Fruit fly (Drosophila melanogaster) whole organism, embryonic: ENCODE measurements around the gene CG34309.
A peak's percentile ranks its signal among the peaks of the same experiment; 100 is the strongest.

Source experiments
- Bdp1 ChIP-seq: fragments of 200-800 bp; sonication (Bioruptor generic); optimal IDR thresholded peaks from 3 replicates; lab custom pipeline; 2016; ENCODE audit warnings: missing biosample characterization, missing genetic modification characterization
- CG14965 ChIP-seq: fragments of 200-800 bp; sonication (Bioruptor generic); optimal IDR thresholded peaks from 2 replicates; lab custom pipeline; 2016; ENCODE audit warnings: missing biosample characterization, missing genetic modification characterization, borderline replicate concordance
- CG1529 ChIP-seq: fragments of 200-800 bp; sonication (Bioruptor generic); optimal IDR thresholded peaks from 3 replicates; lab custom pipeline; 2018; ENCODE audit warnings: missing biosample characterization, missing genetic modification characterization
- CG17802 ChIP-seq: fragments of 200-800 bp; sonication (Bioruptor generic); optimal IDR thresholded peaks from 2 replicates; lab custom pipeline; 2018; ENCODE audit warnings: missing biosample characterization, mild to moderate bottlenecking, missing genetic modification characterization, moderate library complexity
- CG1792 ChIP-seq: fragments of 200-800 bp; sonication (Bioruptor generic); optimal IDR thresholded peaks from 2 replicates; lab custom pipeline; 2016; ENCODE audit warnings: missing biosample characterization, missing genetic modification characterization
- CG2120 ChIP-seq: fragments of 200-800 bp; sonication (Bioruptor generic); optimal IDR thresholded peaks from 3 replicates; lab custom pipeline; 2016; ENCODE audit warnings: missing biosample characterization, missing genetic modification characterization
- CG3065 ChIP-seq: fragments of 200-800 bp; sonication (Bioruptor generic); optimal IDR thresholded peaks from 2 replicates; lab custom pipeline; 2016; ENCODE audit warnings: missing biosample characterization, missing genetic modification characterization
- CG31224 ChIP-seq: fragments of 200-800 bp; sonication (Bioruptor generic); IDR thresholded peaks from 2 replicates; pipeline ENCODE4 v1.3.6; 2022; ENCODE audit warnings: missing biosample characterization, missing genetic modification characterization
- CG4282 ChIP-seq: fragments of 200-800 bp; sonication (Bioruptor generic); optimal IDR thresholded peaks from 2 replicates; lab custom pipeline; 2016; ENCODE audit warnings: missing biosample characterization, missing genetic modification characterization
- CG4730 ChIP-seq: fragments of 200-800 bp; sonication (Bioruptor generic); IDR thresholded peaks from 2 replicates; pipeline ENCODE4 v1.3.6; 2022; ENCODE audit warnings: missing biosample characterization, missing genetic modification characterization
- CG7372 ChIP-seq: fragments of 200-800 bp; sonication (Bioruptor generic); IDR thresholded peaks from 2 replicates; pipeline ENCODE4 v1.3.6; 2022; ENCODE audit warnings: missing biosample characterization, missing genetic modification characterization
- CG9437 ChIP-seq: fragments of 200-800 bp; sonication (Bioruptor generic); optimal IDR thresholded peaks from 2 replicates; lab custom pipeline; 2018; ENCODE audit warnings: missing biosample characterization, mild to moderate bottlenecking, missing genetic modification characterization
- CHES-1-like ChIP-seq: fragments of 200-800 bp; sonication (Bioruptor generic); optimal IDR thresholded peaks from 2 replicates; lab custom pipeline; 2016; ENCODE audit warnings: missing biosample characterization, missing genetic modification characterization
- Camta ChIP-seq: fragments of 200-800 bp; sonication (Bioruptor generic); optimal IDR thresholded peaks from 2 replicates; lab custom pipeline; 2016; ENCODE audit warnings: missing biosample characterization, missing genetic modification characterization
- Dek ChIP-seq: fragments of 200-800 bp; sonication (Bioruptor generic); optimal IDR thresholded peaks from 3 replicates; lab custom pipeline; 2019; ENCODE audit warnings: missing biosample characterization, mild to moderate bottlenecking, missing genetic modification characterization, moderate library complexity
- Dfd ChIP-seq, 2 experiments: fragments of >200 bp; optimal IDR thresholded peaks; 2 replicates each; lab custom pipeline; 2017; ENCODE audit warnings: missing biosample characterization in 2 of 2, missing genetic modification characterization in 2 of 2
- Ets65A ChIP-seq: fragments of 200-800 bp; sonication (Bioruptor generic); peaks from one replicate; lab custom pipeline; 2016; ENCODE audit warnings: missing biosample characterization, missing genetic modification characterization
- HLH4C ChIP-seq: fragments of 200-800 bp; sonication (Bioruptor generic); IDR thresholded peaks from 3 replicates; pipeline ENCODE4 v1.3.6; 2022; ENCODE audit warnings: missing biosample characterization, missing genetic modification characterization; ENCODE audit not compliant: partially characterized antibody
- HmgD ChIP-seq: fragments of 200-800 bp; sonication (Bioruptor generic); optimal IDR thresholded peaks from 3 replicates; lab custom pipeline; 2016; ENCODE audit warnings: missing biosample characterization, missing genetic modification characterization
- Med ChIP-seq: fragments of 200-800 bp; sonication (Bioruptor generic); peaks from one replicate; lab custom pipeline; 2016; ENCODE audit warnings: missing biosample characterization, missing genetic modification characterization, mild to moderate bottlenecking, inconsistent platforms, moderate library complexity
- Meics ChIP-seq: fragments of 200-800 bp; sonication (Bioruptor generic); optimal IDR thresholded peaks from 2 replicates; lab custom pipeline; 2017; ENCODE audit warnings: missing biosample characterization, mild to moderate bottlenecking, missing genetic modification characterization
- NK7.1 ChIP-seq: fragments of 200-800 bp; sonication (Bioruptor generic); optimal IDR thresholded peaks from 3 replicates; lab custom pipeline; 2016; ENCODE audit warnings: missing biosample characterization, missing genetic modification characterization
- Neu2 ChIP-seq: fragments of 200-800 bp; sonication (Bioruptor generic); optimal IDR thresholded peaks from 3 replicates; lab custom pipeline; 2016; ENCODE audit warnings: missing biosample characterization, missing genetic modification characterization, borderline replicate concordance
- Scr ChIP-seq: fragments of 200-800 bp; sonication (Bioruptor generic); IDR thresholded peaks from 2 replicates; pipeline ENCODE4 v1.3.6; 2022; ENCODE audit warnings: missing biosample characterization, missing genetic modification characterization; ENCODE audit not compliant: partially characterized antibody
- abd-A ChIP-seq: fragments of 200-800 bp; sonication (Bioruptor generic); optimal IDR thresholded peaks from 3 replicates; lab custom pipeline; 2019; ENCODE audit warnings: missing biosample characterization, mild to moderate bottlenecking, missing genetic modification characterization, moderate library complexity
- crp ChIP-seq, 2 experiments: fragments of 200-800 bp; sonication (Bioruptor generic); optimal IDR thresholded peaks; 2 replicates in 1 of 2; 3 replicates in 1 of 2; lab custom pipeline; 2017; ENCODE audit warnings: missing biosample characterization in 2 of 2, missing genetic modification characterization in 2 of 2, mild to moderate bottlenecking in 1 of 2, moderate library complexity in 1 of 2
- eve ChIP-seq, 2 experiments: fragments of >200 bp; optimal IDR thresholded peaks; 2 replicates each; lab custom pipeline; 2017; ENCODE audit warnings: missing biosample characterization in 2 of 2, missing genetic modification characterization in 2 of 2
- fd102C ChIP-seq: fragments of 200-800 bp; sonication (Bioruptor generic); optimal IDR thresholded peaks from 2 replicates; lab custom pipeline; 2018; ENCODE audit warnings: missing biosample characterization, mild to moderate bottlenecking, missing genetic modification characterization, moderate library complexity
- gce ChIP-seq: fragments of 200-800 bp; sonication (Bioruptor generic); IDR thresholded peaks from 3 replicates; pipeline ENCODE4 v1.3.6; 2022; ENCODE audit warnings: missing biosample characterization, missing genetic modification characterization
- gcm ChIP-seq: fragments of 200-800 bp; sonication (Bioruptor generic); optimal IDR thresholded peaks from 2 replicates; lab custom pipeline; 2019; ENCODE audit warnings: missing biosample characterization, mild to moderate bottlenecking, missing genetic modification characterization, moderate library complexity
- grn ChIP-seq: fragments of 200-800 bp; sonication (Bioruptor generic); optimal IDR thresholded peaks from 3 replicates; lab custom pipeline; 2017; ENCODE audit warnings: missing biosample characterization, missing genetic modification characterization
- gsb-n ChIP-seq: fragments of 200-800 bp; sonication (Bioruptor generic); optimal IDR thresholded peaks from 3 replicates; lab custom pipeline; 2018; ENCODE audit warnings: missing biosample characterization, mild to moderate bottlenecking, missing genetic modification characterization
- jumu ChIP-seq: fragments of 200-800 bp; sonication (Bioruptor generic); optimal IDR thresholded peaks from 3 replicates; lab custom pipeline; 2016; ENCODE audit warnings: missing biosample characterization, missing genetic modification characterization
- odd ChIP-seq: fragments of 200-800 bp; sonication (Bioruptor generic); optimal IDR thresholded peaks from 2 replicates; lab custom pipeline; 2017; ENCODE audit warnings: missing biosample characterization, mild to moderate bottlenecking, missing genetic modification characterization
- ranshi ChIP-seq: fragments of 200-800 bp; sonication (Bioruptor generic); IDR thresholded peaks from 2 replicates; pipeline ENCODE4 v1.3.6; 2022; ENCODE audit warnings: missing biosample characterization, missing genetic modification characterization
- run ChIP-seq: fragments of 200-800 bp; sonication (Bioruptor generic); optimal IDR thresholded peaks from 3 replicates; lab custom pipeline; 2018; ENCODE audit warnings: missing biosample characterization, mild to moderate bottlenecking, missing genetic modification characterization
- scrt ChIP-seq: fragments of 200-800 bp; sonication (Bioruptor generic); optimal IDR thresholded peaks from 2 replicates; lab custom pipeline; 2018; ENCODE audit warnings: missing biosample characterization, mild to moderate bottlenecking, missing genetic modification characterization, moderate library complexity
- sens ChIP-seq: fragments of 200-800 bp; sonication (Bioruptor generic); peaks from one replicate; lab custom pipeline; 2016; ENCODE audit warnings: missing biosample characterization, missing genetic modification characterization
- stwl ChIP-seq: fragments of 200-800 bp; sonication (Bioruptor generic); optimal IDR thresholded peaks from 3 replicates; lab custom pipeline; 2018; ENCODE audit warnings: missing biosample characterization, mild to moderate bottlenecking, missing genetic modification characterization, moderate library complexity
- trh ChIP-seq: fragments of 200-800 bp; sonication (Bioruptor generic); optimal IDR thresholded peaks from 2 replicates; lab custom pipeline; 2016; ENCODE audit warnings: missing biosample characterization, missing genetic modification characterization
- unpg ChIP-seq: fragments of 200-800 bp; sonication (Bioruptor generic); optimal IDR thresholded peaks from 3 replicates; lab custom pipeline; 2018; ENCODE audit warnings: missing biosample characterization, mild to moderate bottlenecking, missing genetic modification characterization, moderate library complexity

CG34309 gene

DNA sequence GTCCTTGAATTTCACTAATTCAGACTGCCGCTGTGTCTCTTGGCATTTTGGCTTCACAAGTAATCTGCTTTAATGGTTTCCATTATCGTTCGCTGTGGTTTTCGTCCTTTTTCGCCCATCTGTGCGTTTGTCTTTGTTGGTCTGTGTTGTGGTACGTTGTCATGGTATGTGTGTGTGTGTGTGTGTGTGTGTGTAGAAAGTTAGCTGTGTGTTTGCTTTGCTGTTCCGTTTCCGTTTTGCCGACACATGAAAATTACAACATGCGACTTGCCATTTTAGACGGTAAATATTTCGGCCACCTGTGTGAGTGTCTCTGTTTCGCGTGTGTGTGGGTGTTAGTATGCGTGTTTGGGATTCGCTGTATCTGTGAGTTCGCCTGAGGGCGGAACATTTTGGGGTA, 15.5 kb upstream of the CG34309 start:
- TF ChIP-seq grn (GFP tag; lab: Kevin White, UChicago), result no peak
- peak; percentile 70 for TF ChIP-seq scrt (GFP tag; lab: Kevin White, UChicago)
- peak; percentile 80 for TF ChIP-seq Ets65A (GFP tag; lab: Kevin White, UChicago)
- TF ChIP-seq abd-A, result peak; percentile 34

DNA sequence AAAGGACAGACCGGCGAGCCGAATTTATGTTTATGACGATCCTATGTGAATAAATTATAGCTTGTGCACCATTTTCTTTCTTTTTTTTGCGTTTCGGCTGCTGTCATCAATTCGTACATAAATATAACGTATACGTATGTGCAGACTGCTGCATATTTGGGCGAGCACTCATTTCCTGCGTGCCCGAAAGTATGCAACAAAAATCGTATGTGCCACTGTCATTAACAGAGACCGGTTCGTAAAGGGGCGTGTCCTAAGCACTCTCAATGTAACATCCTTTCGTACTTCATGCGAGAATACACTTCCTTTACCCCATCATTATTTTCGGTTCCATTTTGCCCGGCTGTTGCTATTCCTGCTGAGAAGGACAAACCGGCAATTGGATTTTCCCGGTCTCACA, 12.3 kb upstream of the CG34309 start:
- TF ChIP-seq gcm, result no peak
- TF ChIP-seq crp (GFP tag; optimal IDR thresholded peaks at IDR 0.05; lab: Kevin White, UChicago), result no peak
- TF ChIP-seq Meics (GFP tag; lab: Kevin White, UChicago), result no peak
- no peak for TF ChIP-seq jumu
- peak; percentile 20 for TF ChIP-seq CG9437 (GFP tag; lab: Kevin White, UChicago)
- TF ChIP-seq CG3065 (GFP tag; lab: Kevin White, UChicago), result peak; percentile 30
- TF ChIP-seq Scr, result no peak
- TF ChIP-seq Dek (tag; lab: Kevin White, UChicago), result no peak
- TF ChIP-seq trh (GFP tag; lab: Kevin White, UChicago), result no peak
- TF ChIP-seq gsb-n, result no peak
- no peak for TF ChIP-seq Neu2
- TF ChIP-seq CG14965 (GFP tag; lab: Kevin White, UChicago), result no peak
- TF ChIP-seq Med, result peak; percentile 61
- TF ChIP-seq NK7.1, result no peak
- TF ChIP-seq run (tag; lab: Kevin White, UChicago), result no peak
- no peak for TF ChIP-seq unpg (GFP tag; lab: Kevin White, UChicago)
- no peak for TF ChIP-seq CG4282
- TF ChIP-seq CG4730, result no peak
- no peak for TF ChIP-seq CG1529
- TF ChIP-seq Dfd (GFP tag; optimal IDR thresholded peaks at IDR 0.05; lab: Kevin White, UChicago), result no peak
- no peak for TF ChIP-seq CG2120
- TF ChIP-seq stwl, result no peak
- no peak for TF ChIP-seq ranshi (GFP tag; lab: Robert Waterston, UW)
- TF ChIP-seq grn (GFP tag; lab: Kevin White, UChicago), result no peak
- no peak for TF ChIP-seq CG31224 (GFP tag; lab: Robert Waterston, UW)
- TF ChIP-seq CG17802 (tag; lab: Kevin White, UChicago), result no peak
- TF ChIP-seq sens, result peak; percentile 51
- TF ChIP-seq odd (GFP tag; lab: Kevin White, UChicago), result no peak
- TF ChIP-seq CG7372 (GFP tag; lab: Robert Waterston, UW), result peak; percentile 60; the same call in 1 of the 2 replicates
- no peak for TF ChIP-seq Camta
- TF ChIP-seq CHES-1-like (GFP tag; lab: Kevin White, UChicago), result no peak
- no peak for TF ChIP-seq HmgD (GFP tag; lab: Kevin White, UChicago)
- TF ChIP-seq gce (GFP tag; lab: Robert Waterston, UW), result no peak
- TF ChIP-seq, all 482 proteins: peak for 5

DNA sequence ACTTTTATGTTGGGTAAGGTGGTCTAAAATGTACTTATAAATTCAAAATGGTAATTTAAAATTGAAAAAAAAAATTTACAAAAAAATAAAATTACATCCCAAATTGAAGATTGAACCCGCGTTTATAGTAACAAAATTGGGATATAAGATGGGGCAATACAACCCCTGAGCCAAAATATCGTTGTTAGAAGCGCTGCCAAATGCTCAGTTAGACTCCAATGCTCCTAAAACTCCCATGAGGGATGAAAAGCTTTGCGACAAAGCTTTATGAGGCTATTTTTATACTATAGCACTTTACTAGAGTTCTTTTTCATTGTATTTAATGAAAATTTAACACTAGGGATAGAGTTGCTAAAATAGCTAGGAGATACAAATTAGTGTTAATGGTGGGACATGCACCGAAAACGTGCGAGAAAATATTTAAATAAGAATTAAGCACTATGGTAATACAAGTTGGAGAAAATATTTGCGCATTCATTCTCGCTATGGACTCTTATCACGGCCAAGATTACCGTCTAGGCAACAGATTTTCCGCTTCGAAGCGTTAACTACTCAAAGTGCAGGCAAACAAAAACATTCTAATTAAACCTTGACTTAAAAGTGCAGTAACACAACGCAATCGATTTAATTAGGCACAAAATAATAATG, 9.0 kb upstream of the CG34309 start:
- TF ChIP-seq Bdp1 (GFP tag; lab: Kevin White, UChicago) (peak; percentile 96), fd102C (GFP tag; lab: Kevin White, UChicago) (no peak), Med (peak; percentile 23), CG1792 (GFP tag; lab: Kevin White, UChicago) (no peak), eve (GFP tag; optimal IDR thresholded peaks at IDR 0.05; lab: Kevin White, UChicago) (peak in 1 of 2 experiments; percentile 80), HLH4C (GFP tag; lab: Robert Waterston, UW) (0 out of 3 replicates have a peak, but pooled peaks have one; percentile 44)
